Fruit fly (Drosophila melanogaster): ENCODE measurements around the gene stac.

DNA sequence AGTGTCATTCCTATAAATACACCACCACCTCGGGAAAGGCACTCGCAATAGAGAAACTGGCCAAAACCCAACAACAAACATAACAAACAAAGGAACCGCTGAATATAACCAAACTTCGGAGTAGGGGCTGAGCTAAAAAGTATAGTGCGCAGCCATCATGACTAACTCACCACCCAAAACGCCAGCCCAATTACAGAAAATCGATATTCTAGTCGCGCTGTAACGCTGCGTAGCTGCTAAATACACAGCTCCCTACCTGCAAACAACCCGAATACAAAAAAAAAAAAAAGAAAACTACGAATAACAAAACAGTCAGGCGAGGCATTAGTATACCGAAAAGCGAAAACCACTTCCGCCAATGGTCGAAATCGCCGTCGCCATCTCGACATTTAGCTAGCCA is 5.4 kb upstream of the stac start:
- TF ChIP-seq insv (optimal IDR thresholded peaks at IDR 0.05) (no peak), psq (optimal IDR thresholded peaks at IDR 0.05) (no peak), h (optimal IDR thresholded peaks at IDR 0.05) (no peak), Myc (optimal IDR thresholded peaks at IDR 0.05) (no peak), Sin3A (optimal IDR thresholded peaks at IDR 0.05) (no peak), ttk (optimal IDR thresholded peaks at IDR 0.05) (no peak)
